Worm (Caenorhabditis elegans): Measurements from ENCODE around the gene T27E4.5.

T27E4.5 gene

DNA sequence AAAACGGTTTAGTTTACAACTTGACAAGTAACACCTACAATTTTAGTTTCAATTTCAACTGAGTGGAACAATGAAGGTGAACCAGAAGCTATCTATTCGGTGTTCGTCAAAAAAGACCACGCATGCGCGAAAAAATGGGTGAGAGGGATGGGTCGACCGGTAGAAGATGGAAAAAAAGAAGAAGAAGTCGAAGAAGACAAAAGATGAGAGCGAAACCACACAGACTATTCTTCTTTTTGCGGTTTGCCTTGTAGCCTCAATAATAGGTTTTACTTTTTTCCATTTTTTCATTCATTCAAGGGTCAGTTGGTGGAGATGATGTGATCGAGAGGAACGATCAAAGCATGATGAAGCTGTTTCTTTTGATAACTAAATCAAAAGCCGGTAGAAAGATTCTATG is 12.8 kb upstream of the T27E4.5 start:
- no peak for TF ChIP-seq unc-62 (GFP tag; optimal IDR thresholded peaks at IDR 0.05)

DNA sequence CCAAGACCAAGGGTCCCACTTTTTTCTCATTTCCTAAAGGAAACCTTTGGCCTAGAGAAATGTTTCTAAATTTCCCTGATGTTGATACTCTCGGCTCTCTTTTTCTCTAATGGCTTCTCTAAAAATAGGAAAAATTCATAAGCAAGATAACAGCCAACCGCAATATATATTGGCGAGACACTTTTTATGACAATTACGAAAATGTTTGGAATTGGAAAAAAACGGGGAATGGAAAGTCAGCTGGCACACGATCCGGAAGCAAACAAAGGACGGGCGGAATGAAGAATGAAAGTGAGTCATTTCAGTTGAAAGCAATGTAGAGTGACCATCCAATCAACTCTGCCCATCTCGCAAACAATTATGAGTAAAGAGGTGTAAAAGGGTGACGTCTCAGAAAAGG is 11.8 kb upstream of the T27E4.5 start:
- TF ChIP-seq unc-62 (GFP tag; optimal IDR thresholded peaks at IDR 0.05): no peak

DNA sequence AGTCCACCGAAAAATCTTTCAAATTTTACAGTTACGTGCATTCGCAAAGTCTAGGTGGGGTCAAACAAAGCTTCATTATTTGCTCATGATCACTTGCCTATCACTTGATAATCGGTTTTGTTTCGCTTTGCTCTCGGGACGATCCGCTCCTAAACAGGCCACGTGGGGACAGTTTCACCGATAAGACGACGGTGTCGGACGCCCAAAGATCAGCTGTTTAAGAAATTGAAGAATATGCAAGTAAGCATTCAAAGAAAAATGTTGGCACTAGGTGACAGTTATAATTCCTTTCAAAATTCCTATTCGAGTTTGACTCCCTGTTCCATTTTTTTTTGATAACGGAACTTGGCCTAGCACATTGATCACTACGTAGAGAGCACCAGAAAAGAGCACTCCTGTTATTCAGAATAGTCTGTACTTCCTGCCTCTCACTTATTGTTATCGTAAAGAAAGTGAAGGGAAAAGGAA is 10.4 kb upstream of the T27E4.5 start:
- no peak for TF ChIP-seq unc-62 (GFP tag; optimal IDR thresholded peaks at IDR 0.05)

DNA sequence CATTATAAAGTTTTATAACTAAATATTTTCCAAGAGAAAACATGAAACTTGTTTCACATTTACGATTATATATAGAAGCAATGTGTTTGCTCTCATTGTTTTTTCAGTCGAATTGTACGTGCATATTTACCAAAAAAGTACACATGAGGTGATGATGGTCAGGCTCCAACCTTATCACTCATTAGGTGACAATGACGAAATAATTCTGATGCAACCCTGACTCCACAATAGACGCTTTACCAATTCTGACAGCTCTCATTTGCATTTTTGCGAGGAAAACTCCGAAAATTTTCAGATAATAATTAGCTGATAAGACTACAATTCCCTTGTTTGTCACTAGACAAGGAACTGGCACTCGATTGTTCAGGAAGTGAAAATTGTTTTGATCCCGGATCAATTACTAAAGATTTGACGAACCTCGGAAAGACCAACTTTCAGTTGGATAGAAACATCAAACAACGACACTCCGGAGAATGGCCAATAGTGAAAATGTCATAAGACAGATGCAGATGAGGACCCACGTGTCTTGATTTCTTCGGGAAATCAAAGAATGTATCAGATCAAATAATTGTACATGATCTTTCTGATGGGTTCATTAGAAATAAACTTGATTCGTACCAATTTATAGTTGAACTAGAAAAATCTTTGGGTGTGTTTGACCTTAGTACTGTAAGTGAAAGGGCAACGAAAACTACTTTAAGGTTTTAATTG is 9.4 kb upstream of the T27E4.5 start:
- no peak for TF ChIP-seq unc-62 (GFP tag; optimal IDR thresholded peaks at IDR 0.05)

DNA sequence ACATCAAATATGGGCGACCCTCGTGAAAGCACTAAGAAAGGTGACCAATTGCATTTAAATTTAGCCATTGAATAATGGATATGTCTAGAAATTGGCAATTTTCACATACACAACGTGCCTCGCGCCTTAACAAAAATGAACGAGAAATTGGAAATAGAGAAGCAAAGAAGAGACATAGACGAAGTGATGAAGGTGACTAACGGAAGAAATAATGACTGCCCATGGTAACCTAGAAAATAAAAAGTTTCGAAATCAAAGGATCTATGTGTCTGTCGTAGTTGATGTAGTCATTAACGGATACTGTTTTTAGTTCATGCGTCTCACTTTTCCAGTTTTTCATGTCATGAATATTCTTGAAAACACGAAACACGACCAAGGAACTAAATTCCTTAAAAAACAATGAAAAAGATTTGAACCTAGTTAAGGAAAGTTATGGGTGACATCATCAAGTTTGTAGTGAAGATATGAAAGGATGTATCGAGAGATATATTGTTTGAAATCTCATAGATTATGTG is 8.5 kb upstream of the T27E4.5 start:
- TF ChIP-seq unc-62 (GFP tag; optimal IDR thresholded peaks at IDR 0.05): no peak

DNA sequence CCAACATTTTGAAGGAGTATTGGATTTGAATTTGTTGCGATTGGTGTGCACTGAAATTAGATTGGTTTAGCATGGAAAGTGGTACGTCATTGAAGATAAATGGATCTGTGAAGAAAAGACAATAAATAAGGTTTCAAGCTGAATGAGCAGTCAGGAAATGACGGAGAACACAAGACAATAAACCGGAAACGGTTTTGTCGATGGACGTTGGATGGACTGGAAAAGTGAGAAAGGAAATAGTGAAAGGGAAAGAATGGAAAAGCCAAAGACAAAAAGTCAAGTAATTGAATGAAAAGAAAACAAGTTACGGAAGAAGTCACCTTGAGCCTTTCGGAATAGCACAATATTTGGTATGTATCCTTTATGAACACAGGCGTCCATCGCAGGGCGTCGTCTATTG is 6.7 kb upstream of the T27E4.5 start, which contains the start of gene T27E4.7:
T27E4.7 (minus strand) TSS at position 50 of the 400 bp plus-strand sequence.
- no peak for TF ChIP-seq unc-62 (GFP tag; optimal IDR thresholded peaks at IDR 0.05)

DNA sequence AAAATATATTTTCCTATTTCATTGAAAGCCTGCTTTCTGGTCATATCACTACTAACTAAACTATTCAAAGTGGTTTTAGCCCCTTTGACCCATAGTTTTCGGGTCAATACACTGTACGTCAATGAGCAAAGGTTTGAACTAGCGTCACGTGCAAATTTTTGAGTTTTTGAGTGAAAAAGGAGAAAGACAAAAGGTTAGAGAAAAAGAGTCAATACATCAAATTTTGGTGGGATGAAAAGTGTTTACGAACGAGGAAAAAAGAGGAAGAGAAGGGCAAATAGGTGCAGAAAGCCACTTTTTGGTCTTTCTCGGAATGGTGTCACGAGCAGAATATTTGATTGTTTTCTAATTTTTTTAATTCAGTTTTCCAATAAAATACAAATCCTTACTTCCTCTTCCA is 6.2 kb upstream of the T27E4.5 start:
- TF ChIP-seq unc-62 (GFP tag; optimal IDR thresholded peaks at IDR 0.05): no peak

DNA sequence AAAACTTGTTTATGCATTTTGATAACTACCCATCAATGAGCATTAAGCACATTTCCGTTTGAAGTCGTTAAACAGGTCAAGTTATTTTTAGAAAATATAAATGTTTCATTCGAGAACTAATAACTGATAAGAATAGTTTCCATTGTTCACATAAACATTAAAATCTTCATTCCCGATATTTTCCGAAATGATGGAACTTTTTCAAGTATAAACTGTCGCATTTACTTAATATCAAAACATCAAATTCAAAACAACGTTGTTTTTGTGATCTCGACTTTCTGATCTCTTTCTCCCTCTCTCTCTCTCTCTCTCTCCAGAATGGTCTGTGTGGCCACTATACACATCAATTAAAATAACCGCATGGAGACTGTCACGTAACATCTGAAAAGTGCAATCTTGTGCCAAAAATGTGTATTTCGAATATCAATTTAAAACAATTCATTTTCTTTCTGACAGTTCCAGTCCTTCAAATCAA is 4.8 kb upstream of the T27E4.5 start:
- TF ChIP-seq unc-62 (GFP tag; optimal IDR thresholded peaks at IDR 0.05): no peak

DNA sequence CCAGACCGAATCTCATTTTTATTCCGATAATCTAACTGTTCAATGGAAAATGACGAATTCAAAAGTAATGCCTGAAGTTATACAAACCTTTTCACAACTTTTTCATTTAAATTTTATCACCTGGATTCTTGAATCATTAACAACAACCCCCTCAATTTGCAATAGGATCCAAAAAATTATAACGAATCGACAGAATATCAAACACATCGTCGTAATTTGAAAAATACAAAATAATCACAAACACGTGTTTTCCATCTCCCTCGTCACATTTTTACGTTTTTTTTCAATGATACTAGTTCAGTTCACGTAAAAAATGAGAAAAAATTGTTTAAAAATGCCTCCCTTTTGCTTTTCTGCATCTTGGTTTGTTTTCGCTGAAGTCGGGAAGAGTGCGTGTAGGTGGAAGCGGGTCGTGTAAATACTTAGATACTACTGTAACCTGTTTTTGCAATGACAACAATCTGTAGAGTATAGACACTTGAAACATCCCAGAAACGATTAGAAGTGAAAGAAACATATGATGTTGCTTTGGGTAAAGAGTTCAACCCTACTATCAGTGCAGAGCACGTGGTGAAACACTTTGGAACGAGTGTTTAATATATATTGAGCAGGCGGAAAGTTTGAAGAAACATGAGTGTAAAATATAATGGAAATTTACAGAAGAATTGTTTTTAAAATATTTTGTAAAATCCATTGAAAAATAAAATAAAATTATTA is 3.9 kb upstream of the T27E4.5 start, which contains the start of gene oac-50:
oac-50 (minus strand) TSS at position 219 of the 717 bp plus-strand sequence.
- no peak for TF ChIP-seq unc-62 (GFP tag; optimal IDR thresholded peaks at IDR 0.05)

DNA sequence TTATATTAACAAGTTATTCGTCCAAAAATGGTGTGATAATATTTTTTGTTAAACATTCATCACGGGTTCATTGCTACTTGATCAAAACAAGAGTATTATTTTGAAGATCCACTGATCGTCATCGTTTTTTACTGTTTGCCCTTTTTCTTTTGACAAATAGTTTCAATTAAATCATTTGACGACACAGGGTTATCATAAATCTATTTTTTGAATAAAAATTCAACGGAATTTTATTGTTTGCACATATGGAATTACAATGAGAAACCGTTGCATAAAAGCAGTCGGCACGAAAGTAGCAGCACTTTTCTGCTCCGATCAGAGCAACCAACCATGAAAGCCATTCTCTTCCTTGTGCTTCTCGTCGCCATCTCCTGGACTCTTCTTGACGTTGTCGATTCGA is 1.9 kb downstream of the T27E4.5 start, which contains the start of gene fip-2:
fip-2 (plus strand) TSS at position 301 of the 400 bp plus-strand sequence.
- no peak for TF ChIP-seq unc-62 (GFP tag; optimal IDR thresholded peaks at IDR 0.05)

DNA sequence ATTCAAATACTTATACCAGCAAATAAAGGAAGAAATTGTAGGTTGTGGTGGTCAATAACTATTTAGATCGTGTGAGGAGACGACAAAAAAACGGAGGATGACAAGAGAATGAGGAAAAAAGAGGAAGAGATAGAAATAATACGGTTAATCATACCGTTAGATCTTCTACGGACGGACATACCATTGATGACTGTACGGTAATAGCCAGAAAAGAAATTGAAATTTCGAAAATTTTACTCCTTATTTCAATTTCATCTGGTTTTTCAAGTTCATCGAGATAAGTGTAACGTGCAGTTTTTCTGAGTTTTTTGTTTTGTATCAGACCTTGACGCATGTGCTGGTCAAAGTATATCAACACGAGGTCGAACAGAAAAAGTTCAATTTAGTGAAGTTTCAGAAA is 3.7 kb downstream of the T27E4.5 start:
- no peak for TF ChIP-seq unc-62 (GFP tag; optimal IDR thresholded peaks at IDR 0.05)

DNA sequence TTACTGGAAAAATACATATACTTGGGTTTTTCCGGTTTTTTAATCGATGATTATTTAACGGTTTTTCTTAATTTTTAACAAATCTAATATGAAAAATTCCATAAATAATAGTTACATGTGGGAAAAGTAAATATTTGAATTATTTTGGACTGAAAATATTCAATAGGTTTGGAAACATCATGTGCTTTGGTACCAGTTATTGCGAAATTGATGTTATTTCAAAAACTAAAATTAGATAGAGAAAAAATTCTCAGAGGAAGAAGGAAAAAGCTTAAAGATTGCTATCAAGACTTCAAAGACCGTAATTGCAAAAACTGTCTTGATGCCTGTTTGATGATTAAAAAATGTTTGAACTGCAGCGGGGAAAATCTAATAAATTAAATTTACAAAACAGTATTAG is 4.6 kb downstream of the T27E4.5 start:
- TF ChIP-seq unc-62 (GFP tag; optimal IDR thresholded peaks at IDR 0.05): no peak

DNA sequence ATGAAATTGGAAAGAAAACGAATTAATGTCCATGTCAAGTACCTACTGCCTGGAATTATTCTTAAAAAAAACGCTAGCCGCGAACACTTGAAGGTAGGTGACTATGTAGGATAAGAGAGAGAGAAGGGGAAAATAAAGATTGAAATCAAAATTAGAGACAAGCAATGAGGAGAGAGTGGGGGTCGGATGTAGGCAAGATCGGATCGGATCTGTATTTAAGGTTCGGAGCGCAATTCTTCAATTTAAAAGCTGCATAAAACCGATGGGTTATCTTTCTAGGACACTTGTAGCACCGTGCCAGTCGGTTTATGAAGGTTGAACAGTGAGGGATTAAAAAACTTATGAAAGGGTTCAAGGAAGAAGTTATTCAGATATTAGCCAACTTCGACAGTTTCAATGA is 6.4 kb downstream of the T27E4.5 start:
- no peak for TF ChIP-seq unc-62 (GFP tag; optimal IDR thresholded peaks at IDR 0.05)

DNA sequence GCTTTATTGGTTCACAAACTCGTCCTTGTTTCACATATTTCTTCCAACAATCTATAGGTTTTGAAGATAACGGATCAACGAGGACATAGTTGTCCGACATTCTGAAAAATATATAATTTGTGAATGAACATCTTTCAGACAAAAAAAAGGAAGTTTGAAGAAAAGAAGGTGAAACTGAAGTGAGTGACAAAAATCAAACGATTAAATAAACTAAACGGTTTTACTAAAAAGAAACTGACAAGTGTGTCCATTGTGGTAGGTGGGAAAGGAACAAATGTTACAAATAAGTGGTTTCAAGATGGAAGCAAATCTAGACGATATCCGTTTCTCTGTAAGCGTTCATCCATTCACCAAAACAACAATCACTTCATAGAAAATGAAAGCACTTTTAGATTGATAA is 7.2 kb downstream of the T27E4.5 start, which contains the start of gene C25E10.12:
C25E10.12 (minus strand) TSS at position 101 of the 400 bp plus-strand sequence.
- no peak for TF ChIP-seq unc-62 (GFP tag; optimal IDR thresholded peaks at IDR 0.05)

DNA sequence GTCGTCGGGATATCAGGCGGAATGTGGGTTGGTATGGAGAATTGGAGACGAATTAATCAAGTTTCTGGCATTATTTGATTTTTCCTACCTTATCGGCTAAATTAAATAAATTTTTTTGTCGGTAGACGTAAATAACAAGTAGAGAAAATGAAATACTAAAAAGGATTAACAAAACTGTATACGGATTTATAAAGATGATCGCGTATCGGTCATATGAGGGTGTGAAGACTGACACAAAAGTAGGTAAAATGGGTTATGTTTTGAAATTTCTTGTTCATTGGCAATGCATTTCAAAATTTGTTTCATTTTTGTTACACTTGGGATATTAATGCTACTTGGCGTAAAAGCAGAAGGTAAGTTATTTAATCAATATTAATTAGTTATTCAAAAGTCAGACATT is 10.1 kb downstream of the T27E4.5 start, which contains the start of the genes C25E10.16 and C25E10.13:
C25E10.16 (minus strand) TSS at position 101 of the 400 bp plus-strand sequence.
C25E10.13 (plus strand) TSS at position 256 of the 400 bp plus-strand sequence.
- no peak for TF ChIP-seq unc-62 (GFP tag; optimal IDR thresholded peaks at IDR 0.05)

DNA sequence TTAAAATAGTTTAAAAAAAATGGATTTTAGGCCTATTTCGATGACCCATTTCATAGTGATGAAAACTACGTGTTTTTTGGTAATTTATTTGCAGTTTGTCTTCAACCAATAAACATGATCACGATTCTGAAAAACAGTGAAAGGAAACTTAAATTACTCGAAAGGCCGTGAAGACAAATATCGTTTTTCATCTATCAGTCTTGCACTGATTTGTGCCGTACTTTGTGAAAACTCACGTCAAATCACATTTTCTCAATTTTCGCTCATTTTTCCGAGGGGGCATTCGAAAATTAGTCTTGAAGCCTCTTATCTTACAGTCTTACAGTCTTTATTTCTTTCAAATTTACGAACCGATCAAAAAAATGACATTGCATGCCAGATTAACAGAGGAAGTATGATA is 11.0 kb downstream of the T27E4.5 start, which contains the start of gene C25E10.11:
C25E10.11 (minus strand) TSS at position 101 of the 400 bp plus-strand sequence.
- TF ChIP-seq unc-62 (GFP tag; optimal IDR thresholded peaks at IDR 0.05): no peak
